Fruit fly (Drosophila melanogaster): Measurements from ENCODE around the gene CG4313.

The CG4313 gene

dm6 chrX:2066259-2066658, 24.6 kb downstream of the CG4313 start, which contains the start of gene CG14054:
Gene CG14054 (minus strand): TSS chrX:2066359.
- TF ChIP-seq CTCF (optimal IDR thresholded peaks at IDR 0.05) = no peak
- no peak for TF ChIP-seq CG8478 (optimal IDR thresholded peaks at IDR 0.05)

dm6 chrX:2068292-2068691, 26.6 kb downstream of the CG4313 start, which contains the start of gene CG4194:
Gene CG4194 (plus strand): TSS chrX:2068592.
- TF ChIP-seq CG8478 (optimal IDR thresholded peaks at IDR 0.05) (no peak), CTCF (optimal IDR thresholded peaks at IDR 0.05) (no peak)

DNA sequence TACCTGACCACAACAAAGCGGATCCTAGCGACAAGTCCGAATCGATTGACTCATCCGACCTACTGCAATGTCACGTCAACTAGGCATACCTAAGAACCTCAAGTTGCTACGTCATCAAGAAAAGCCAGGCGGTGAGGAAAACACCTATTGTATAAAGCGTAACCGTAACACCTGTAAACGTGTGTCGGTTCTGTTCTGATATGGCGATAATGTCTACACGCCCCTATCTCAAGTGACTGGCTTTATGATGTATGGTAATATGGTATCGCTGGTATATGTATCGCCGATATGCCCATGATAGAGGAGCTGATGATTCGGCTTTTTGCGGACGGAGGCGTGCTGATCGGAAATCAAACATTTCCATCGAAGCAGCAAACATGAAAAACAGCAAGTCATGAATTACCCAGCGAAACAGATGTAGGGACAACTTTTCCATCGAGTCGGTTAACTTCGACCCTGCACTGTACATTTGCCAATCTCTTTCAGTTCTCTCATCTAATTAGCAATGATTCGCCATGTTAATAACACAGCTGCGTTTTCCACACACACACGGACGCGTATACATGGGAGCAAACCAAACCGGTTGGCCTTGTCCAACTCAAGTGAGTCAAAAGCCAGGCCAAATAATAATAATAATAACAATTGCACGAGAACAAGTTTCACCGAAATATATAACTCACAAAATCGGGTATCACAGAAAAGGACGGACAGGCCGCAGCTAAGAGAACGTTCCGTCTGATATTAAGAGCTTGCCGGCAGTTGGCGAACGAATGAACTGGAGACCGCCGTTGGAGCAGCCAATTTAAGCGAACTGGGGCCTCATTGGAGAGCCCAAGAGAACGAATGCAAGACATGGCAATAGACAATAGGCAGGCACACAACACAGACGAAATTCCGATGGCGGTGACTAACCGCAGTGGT, 28.4 kb downstream of the CG4313 start:
- TF ChIP-seq CTCF (optimal IDR thresholded peaks at IDR 0.05) = no peak

- TF ChIP-seq CTCF (optimal IDR thresholded peaks at IDR 0.05) = no peak
- TF ChIP-seq CG8478 (optimal IDR thresholded peaks at IDR 0.05) = no peak
Measured at dm6 chrX:2070708-2071063, 29.0 kb downstream of the CG4313 start.

DNA sequence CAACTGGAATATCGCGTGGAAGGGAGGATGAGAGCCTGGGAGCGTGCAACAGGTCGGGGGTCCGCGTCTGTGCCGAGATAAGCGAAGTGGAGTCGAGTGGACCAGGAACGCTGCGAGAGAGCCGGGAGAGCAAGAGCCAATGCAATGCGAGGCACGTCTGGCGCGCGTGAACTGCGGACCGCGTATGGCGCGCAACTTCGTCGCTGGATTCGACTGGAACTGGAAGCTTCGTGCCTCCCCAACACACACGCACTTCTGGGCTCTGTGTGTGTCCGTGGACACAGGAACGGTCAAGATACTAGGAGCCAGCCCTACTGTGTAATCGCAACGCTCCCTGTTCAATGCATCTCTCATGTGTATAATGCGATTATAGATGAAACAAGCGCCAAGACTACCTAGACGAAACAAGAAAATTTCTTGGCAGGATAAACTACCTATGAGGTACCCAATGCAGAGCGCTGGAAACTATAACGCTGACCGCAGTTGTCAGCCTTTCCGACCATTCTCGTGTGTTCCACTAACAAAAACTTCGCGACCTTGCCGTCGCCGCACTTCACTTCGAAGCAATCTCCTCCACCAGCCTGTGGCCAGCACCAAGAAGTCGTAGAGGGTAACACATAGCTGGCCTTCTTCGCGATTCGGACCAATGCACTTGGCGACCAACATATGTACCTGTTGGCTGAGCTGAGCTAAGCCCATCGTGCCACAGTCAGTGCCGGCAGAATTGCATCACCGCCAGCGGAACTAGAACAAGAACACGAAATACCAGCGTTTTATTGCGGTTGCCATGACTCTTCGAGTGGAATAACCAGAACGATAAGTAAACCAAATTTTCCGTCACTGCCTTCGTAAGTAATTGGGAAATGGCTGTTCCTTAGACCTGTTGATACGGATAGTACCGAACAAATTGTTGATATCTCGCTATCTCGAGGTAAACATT, 30.5 kb downstream of the CG4313 start, which contains the start of gene Rtca:
Gene Rtca, plus strand, starts transcription at position 536 of the 940 bp plus-strand sequence.
- TF ChIP-seq CG8478 (optimal IDR thresholded peaks at IDR 0.05) (no peak), CTCF (optimal IDR thresholded peaks at IDR 0.05) (no peak)

DNA sequence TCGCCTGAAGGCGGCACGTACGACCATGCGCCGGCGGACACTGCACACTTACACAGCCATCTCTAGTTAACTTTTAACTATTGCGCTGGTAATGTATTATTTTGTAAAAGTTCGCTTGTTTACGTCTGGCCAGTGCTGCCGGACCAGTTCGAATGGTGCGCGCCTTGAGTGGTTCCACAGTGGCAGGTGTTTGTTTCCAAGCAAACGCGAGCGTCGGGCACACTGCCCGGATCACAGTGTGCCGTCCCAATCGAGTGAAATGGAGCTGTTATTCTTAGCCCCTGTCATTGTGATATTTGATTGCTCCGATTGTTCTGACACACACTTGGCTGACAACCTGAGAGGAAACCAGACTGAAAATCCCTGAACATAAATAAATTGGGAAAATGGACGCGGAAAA, 31.7 kb downstream of the CG4313 start, which contains the start of gene CG4199:
Gene CG4199, minus strand, starts transcription at position 159 of the 400 bp plus-strand sequence.
- no peak for TF ChIP-seq CTCF (optimal IDR thresholded peaks at IDR 0.05)
- TF ChIP-seq CG8478 (optimal IDR thresholded peaks at IDR 0.05) = no peak

- TF ChIP-seq CG8478 (optimal IDR thresholded peaks at IDR 0.05) (no peak), CTCF (optimal IDR thresholded peaks at IDR 0.05) (no peak)
Measured at dm6 chrX:2075846-2076377, 34.2 kb downstream of the CG4313 start, which contains the start of gene CG4045. Gene CG4045 (minus strand): TSS chrX:2075900.

dm6 chrX:2076412-2077357, 35.0 kb downstream of the CG4313 start, which contains the start of gene CG4025:
Gene CG4025 (plus strand): TSS chrX:2076966.
- TF ChIP-seq CG8478 (optimal IDR thresholded peaks at IDR 0.05) (no peak), CTCF (optimal IDR thresholded peaks at IDR 0.05) (no peak)

dm6 chrX:2080367-2080927, 38.8 kb downstream of the CG4313 start, which contains the start of the genes CG16903 and Unc-76:
Gene CG16903 (minus strand): TSS chrX:2080405.
Gene Unc-76 (plus strand): TSS chrX:2080610.
- TF ChIP-seq CTCF (optimal IDR thresholded peaks at IDR 0.05) (peak; percentile 57 to 65), CG8478 (optimal IDR thresholded peaks at IDR 0.05) (no peak)

DNA sequence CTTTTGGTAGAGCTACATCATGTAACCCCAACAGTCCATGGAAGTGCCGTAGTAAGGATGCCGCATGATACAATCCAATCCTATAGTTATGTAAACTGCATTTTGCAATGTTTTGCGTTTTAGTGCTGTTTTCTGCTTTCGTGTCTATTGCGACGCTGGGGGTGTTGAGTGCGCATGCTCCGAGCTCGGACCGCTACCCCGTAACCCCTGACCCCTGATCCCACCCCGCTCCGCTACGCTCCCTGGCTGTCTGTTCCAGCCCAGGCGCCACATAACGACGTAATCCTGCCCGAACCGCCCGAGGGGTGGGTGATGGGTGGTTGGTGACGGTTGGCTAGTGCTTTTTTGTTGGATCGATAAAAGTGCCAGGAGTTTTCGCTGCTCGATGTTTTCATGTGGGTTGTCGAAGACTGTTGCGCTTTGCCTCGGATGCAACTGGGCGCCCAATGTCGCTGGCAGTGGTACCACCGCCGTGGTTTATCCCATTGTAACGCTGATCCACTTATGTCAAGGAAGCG, 40.2 kb downstream of the CG4313 start:
- TF ChIP-seq CG8478 (optimal IDR thresholded peaks at IDR 0.05) (no peak), CTCF (optimal IDR thresholded peaks at IDR 0.05) (no peak)

DNA sequence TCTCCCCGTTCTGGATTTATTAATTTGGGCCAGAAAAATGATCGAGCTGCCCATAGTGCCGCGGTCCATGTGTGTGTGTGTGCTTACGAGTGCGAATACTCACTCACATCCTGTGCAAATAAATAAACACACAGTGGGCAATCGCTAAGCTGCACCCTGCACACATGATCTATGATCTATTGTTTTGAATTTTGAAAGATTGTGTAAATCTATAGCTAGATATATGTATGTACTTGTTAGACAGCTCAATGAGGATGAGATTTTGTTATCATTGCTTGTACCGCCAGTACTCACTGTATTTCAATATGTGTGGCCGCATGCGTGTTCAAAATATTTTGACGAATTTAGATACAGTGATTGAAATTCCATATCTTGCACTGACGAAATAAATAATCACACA, 41.4 kb downstream of the CG4313 start:
- no peak for TF ChIP-seq CTCF (optimal IDR thresholded peaks at IDR 0.05)
- TF ChIP-seq CG8478 (optimal IDR thresholded peaks at IDR 0.05) = no peak

DNA sequence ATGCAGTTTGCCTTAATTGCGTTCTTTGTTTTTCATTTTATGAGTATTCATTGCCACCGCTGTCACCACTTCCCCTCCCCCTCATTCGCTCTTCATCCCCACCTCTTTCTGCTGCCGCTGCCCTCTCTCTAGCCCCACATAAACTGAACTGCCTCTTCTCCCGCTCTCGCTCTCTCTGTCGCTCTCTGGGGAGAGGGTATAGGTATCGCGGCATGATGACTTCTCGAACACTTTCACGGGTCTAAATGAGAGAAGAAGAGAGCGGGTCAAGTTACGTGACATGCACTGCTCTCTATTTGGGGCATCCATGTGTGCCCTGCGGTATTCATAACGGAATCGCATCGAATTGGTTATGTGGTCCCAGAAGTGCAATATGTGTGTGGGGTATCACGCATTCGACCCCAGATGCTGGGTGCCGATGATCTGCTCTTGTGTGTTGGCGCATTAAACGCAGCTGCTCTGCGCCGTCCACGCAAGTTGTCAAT, 42.1 kb downstream of the CG4313 start:
- no peak for TF ChIP-seq CTCF (optimal IDR thresholded peaks at IDR 0.05)
- no peak for TF ChIP-seq CG8478 (optimal IDR thresholded peaks at IDR 0.05)

dm6 chrX:2087501-2087900, 45.8 kb downstream of the CG4313 start:
- TF ChIP-seq CTCF (optimal IDR thresholded peaks at IDR 0.05) (no peak), CG8478 (optimal IDR thresholded peaks at IDR 0.05) (no peak)

Measured in S2 (cell line).